Fruit fly (Drosophila melanogaster) whole organism, wandering third instar larva: ENCODE results near the gene PIG-L.

ENCODE experiments used
- Abd-B ChIP-seq: fragments of >200 bp; optimal IDR thresholded peaks from 2 replicates; lab custom pipeline; 2017; ENCODE audit warnings: missing biosample characterization, missing genetic modification characterization
- CG32264 ChIP-seq: fragments of 200-800 bp; sonication (Bioruptor generic); optimal IDR thresholded peaks from 2 replicates; lab custom pipeline; 2016; ENCODE audit warnings: missing biosample characterization, missing genetic modification characterization
- CG9705 ChIP-seq: fragments of 200-800 bp; sonication (Bioruptor generic); optimal IDR thresholded peaks from 2 replicates; lab custom pipeline; 2018; ENCODE audit warnings: missing biosample characterization, mild to moderate bottlenecking, missing genetic modification characterization
- Dif ChIP-seq: fragments of 200-275, 200-300 bp; sonication (Bioruptor generic); optimal IDR thresholded peaks from 2 replicates; lab custom pipeline; 2018; ENCODE audit warnings: missing biosample characterization, missing genetic modification characterization; ENCODE audit not compliant: partially characterized antibody
- GATAd ChIP-seq: sonication (Bioruptor generic); optimal IDR thresholded peaks from 2 replicates; lab custom pipeline; 2016; ENCODE audit warnings: missing biosample characterization, missing genetic modification characterization
- HLH106 ChIP-seq: fragments of 200-800 bp; optimal IDR thresholded peaks from 3 replicates; lab custom pipeline; 2019; ENCODE audit warnings: missing biosample characterization, mild to moderate bottlenecking, missing genetic modification characterization, moderate library complexity
- Hnf4 ChIP-seq: fragments of 200-800 bp; sonication (Bioruptor generic); optimal IDR thresholded peaks from 2 replicates; lab custom pipeline; 2016; ENCODE audit warnings: missing biosample characterization, mild to moderate bottlenecking, missing genetic modification characterization
- Hr78 ChIP-seq: fragments of >200 bp; optimal IDR thresholded peaks from 2 replicates; lab custom pipeline; 2017; ENCODE audit warnings: missing biosample characterization, missing genetic modification characterization
- Mio ChIP-seq: sonication (Bioruptor generic); optimal IDR thresholded peaks from 2 replicates; lab custom pipeline; 2016; ENCODE audit warnings: missing biosample characterization, missing genetic modification characterization
- Myc ChIP-seq: fragments of >200 bp; optimal IDR thresholded peaks from 2 replicates; lab custom pipeline; 2017
- N ChIP-seq: fragments of >200 bp; optimal IDR thresholded peaks from 2 replicates; lab custom pipeline; 2018; ENCODE audit warnings: missing biosample characterization, missing external identifiers, missing genetic modification characterization
- Rel ChIP-seq, 2 experiments: fragments of 200-800 bp; sonication (Bioruptor generic) in 1 of 2; optimal IDR thresholded peaks; 2 replicates in 1 of 2; 3 replicates in 1 of 2; lab custom pipeline; 2016 to 2019; ENCODE audit warnings: mild to moderate bottlenecking in 2 of 2, missing biosample characterization in 2 of 2, missing genetic modification characterization in 2 of 2, moderate library complexity in 1 of 2
- Sp1 ChIP-seq: fragments of 200-800 bp; sonication (Bioruptor generic); optimal IDR thresholded peaks from 3 replicates; lab custom pipeline; 2019; ENCODE audit warnings: missing biosample characterization, mild to moderate bottlenecking, missing genetic modification characterization, moderate library complexity
- Vsx2 ChIP-seq: fragments of 200-300, 225-300 bp; sonication (Bioruptor generic); optimal IDR thresholded peaks from 2 replicates; lab custom pipeline; 2018; ENCODE audit warnings: missing biosample characterization, missing genetic modification characterization; ENCODE audit not compliant: partially characterized antibody
- br ChIP-seq: fragments of 200-800 bp; sonication (Bioruptor generic); optimal IDR thresholded peaks from 2 replicates; lab custom pipeline; 2016; ENCODE audit warnings: missing biosample characterization, missing genetic modification characterization
- dmrt93B ChIP-seq: fragments of 200-800 bp; sonication (Bioruptor generic); optimal IDR thresholded peaks from 2 replicates; lab custom pipeline; 2018; ENCODE audit warnings: missing biosample characterization, mild to moderate bottlenecking, missing genetic modification characterization
- dsf ChIP-seq: sonication (Bioruptor generic); optimal IDR thresholded peaks from 2 replicates; lab custom pipeline; 2016; ENCODE audit warnings: missing biosample characterization, missing genetic modification characterization, borderline replicate concordance
- ey ChIP-seq: fragments of 200-800 bp; sonication (Bioruptor generic); optimal IDR thresholded peaks from 2 replicates; lab custom pipeline; 2016; ENCODE audit warnings: missing biosample characterization, missing genetic modification characterization
- foxo ChIP-seq, 2 experiments: fragments of 200-800 bp; sonication (Bioruptor generic); optimal IDR thresholded peaks; 2 replicates in 1 of 2; 3 replicates in 1 of 2; lab custom pipeline; 2016 to 2017; ENCODE audit warnings: missing biosample characterization in 2 of 2, missing genetic modification characterization in 2 of 2
- fru ChIP-seq: fragments of 200-800 bp; sonication (Bioruptor generic); optimal IDR thresholded peaks from 3 replicates; lab custom pipeline; 2016; ENCODE audit warnings: missing biosample characterization, mild to moderate bottlenecking, missing genetic modification characterization
- h ChIP-seq: fragments of 200-800 bp; sonication (Bioruptor generic); optimal IDR thresholded peaks from 3 replicates; lab custom pipeline; 2016; ENCODE audit warnings: missing biosample characterization, mild to moderate bottlenecking, missing genetic modification characterization
- jim ChIP-seq: fragments of 175-275, 200-325 bp; sonication (Bioruptor generic); optimal IDR thresholded peaks from 2 replicates; lab custom pipeline; 2016; ENCODE audit warnings: missing biosample characterization, mild to moderate bottlenecking, missing genetic modification characterization
- lola ChIP-seq: fragments of >200 bp; optimal IDR thresholded peaks from 2 replicates; lab custom pipeline; 2017; ENCODE audit warnings: missing biosample characterization, missing genetic modification characterization
- pan ChIP-seq: fragments of >200 bp; optimal IDR thresholded peaks from 2 replicates; lab custom pipeline; 2017
- psq ChIP-seq: fragments of 200-800 bp; sonication (Bioruptor generic); optimal IDR thresholded peaks from 3 replicates; lab custom pipeline; 2017; ENCODE audit warnings: missing biosample characterization, mild to moderate bottlenecking, missing genetic modification characterization, moderate library complexity
- rgr ChIP-seq: fragments of 200-800 bp; sonication (Bioruptor generic); optimal IDR thresholded peaks from 3 replicates; lab custom pipeline; 2016; ENCODE audit warnings: missing biosample characterization, mild to moderate bottlenecking, missing genetic modification characterization
- sage ChIP-seq: fragments of 200-800 bp; sonication (Bioruptor generic); optimal IDR thresholded peaks from 2 replicates; lab custom pipeline; 2016; ENCODE audit warnings: missing biosample characterization, mild to moderate bottlenecking, missing genetic modification characterization
- sv ChIP-seq: fragments of 200-800 bp; sonication (Bioruptor generic); optimal IDR thresholded peaks from 3 replicates; lab custom pipeline; 2016; ENCODE audit warnings: missing biosample characterization, missing genetic modification characterization
- tai ChIP-seq: sonication (Bioruptor generic); optimal IDR thresholded peaks from 2 replicates; lab custom pipeline; 2016; ENCODE audit warnings: missing biosample characterization, missing genetic modification characterization
- usp ChIP-seq: fragments of >200 bp; optimal IDR thresholded peaks from 2 replicates; lab custom pipeline; 2017; ENCODE audit warnings: missing biosample characterization, missing genetic modification characterization

PIG-L gene

DNA sequence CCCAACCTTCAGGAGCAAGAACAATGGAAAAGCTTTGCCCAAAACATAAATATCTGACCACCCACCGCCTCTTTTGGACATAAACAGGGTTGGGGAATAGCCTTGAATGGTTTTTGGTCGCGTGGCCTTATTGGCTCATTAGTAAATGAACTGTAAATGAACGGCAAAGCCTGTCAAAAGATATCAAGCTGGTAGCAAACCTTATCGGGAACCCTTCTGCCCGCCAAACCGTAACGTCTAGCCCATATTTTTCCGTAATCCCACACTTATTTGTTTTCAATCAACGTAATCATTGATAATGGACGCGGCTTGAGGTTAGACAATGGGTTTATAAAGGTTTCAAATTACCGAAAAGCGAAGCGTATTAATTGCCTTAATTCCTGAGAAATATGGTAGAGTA, 35.8 kb downstream of the PIG-L start:
- TF ChIP-seq psq (no peak), Abd-B (GFP tag; lab: Kevin White, UChicago) (no peak), Sp1 (GFP tag; lab: Kevin White, UChicago) (no peak), pan (no peak), h (GFP tag; lab: Kevin White, UChicago) (no peak), fru (no peak), tai (GFP tag; lab: Kevin White, UChicago) (no peak), usp (GFP tag; lab: Kevin White, UChicago) (no peak), N (GFP tag; lab: Kevin White, UChicago) (no peak), sv (GFP tag; lab: Kevin White, UChicago) (no peak), dmrt93B (GFP tag; lab: Kevin White, UChicago) (no peak), CG9705 (GFP tag; lab: Kevin White, UChicago) (no peak), Rel (GFP tag; optimal IDR thresholded peaks at IDR 0.05; lab: Kevin White, UChicago) (no peak), Rel (tag; optimal IDR thresholded peaks at IDR 0.05; lab: Kevin White, UChicago) (no peak), sage (GFP tag; lab: Kevin White, UChicago) (no peak), Vsx2 (GFP tag; lab: Kevin White, UChicago) (no peak), jim (GFP tag; lab: Kevin White, UChicago) (no peak), HLH106 (tag; lab: Kevin White, UChicago) (no peak), lola (GFP tag; lab: Kevin White, UChicago) (no peak)

DNA sequence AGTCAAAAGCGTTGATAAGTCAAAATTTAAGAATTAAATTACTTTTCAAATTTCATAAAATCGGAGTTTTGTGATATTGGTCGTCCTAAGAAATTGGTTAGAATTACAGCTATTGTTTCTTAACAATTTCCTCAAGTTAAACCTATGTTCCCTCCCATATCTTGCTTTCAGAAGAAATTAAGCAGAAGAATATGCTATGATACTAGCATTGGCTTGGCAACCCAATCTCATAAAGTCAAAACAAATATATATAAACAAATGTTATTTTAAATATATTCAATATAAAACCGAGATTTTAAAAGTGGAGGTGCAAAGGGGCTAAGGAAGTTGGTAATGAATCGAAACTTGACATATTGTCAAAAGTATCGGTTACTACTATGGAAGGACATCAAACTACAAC, 48.5 kb downstream of the PIG-L start, which contains the start of gene CG31213:
CG31213 (plus strand) TSS at position 301 of the 400 bp plus-strand sequence.
- TF ChIP-seq pan (no peak), sage (GFP tag; lab: Kevin White, UChicago) (no peak), foxo (GFP tag; optimal IDR thresholded peaks at IDR 0.05; lab: Kevin White, UChicago) (no peak), psq (no peak), Myc (lab: Kevin White, UChicago) (no peak), GATAd (GFP tag; lab: Kevin White, UChicago) (no peak), Sp1 (GFP tag; lab: Kevin White, UChicago) (no peak), fru (no peak), Abd-B (GFP tag; lab: Kevin White, UChicago) (no peak), dsf (GFP tag; lab: Kevin White, UChicago) (no peak), N (GFP tag; lab: Kevin White, UChicago) (no peak), usp (GFP tag; lab: Kevin White, UChicago) (no peak), CG32264 (no peak), Hr78 (no peak), br (GFP tag; lab: Kevin White, UChicago) (no peak), ey (no peak), lola (GFP tag; lab: Kevin White, UChicago) (no peak), CG9705 (GFP tag; lab: Kevin White, UChicago) (no peak), tai (GFP tag; lab: Kevin White, UChicago) (no peak), rgr (no peak)

DNA sequence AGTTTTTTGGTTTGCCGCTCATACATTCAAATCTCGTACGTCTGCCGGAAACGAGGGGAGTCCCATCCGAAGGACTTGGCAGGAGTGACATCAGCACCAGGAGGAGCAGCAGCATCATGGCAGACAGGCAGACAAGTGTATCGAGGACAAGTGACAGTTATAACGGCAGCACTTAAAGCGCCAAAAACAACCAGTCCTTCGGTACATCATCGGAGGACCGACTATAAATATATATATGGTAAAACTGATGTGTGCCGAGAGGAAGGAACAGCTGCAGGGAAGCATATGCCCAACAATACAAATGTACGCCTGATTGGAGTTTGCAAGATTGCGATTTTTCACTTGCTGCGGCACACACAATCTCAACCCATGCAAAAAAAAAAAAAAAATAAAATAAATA, 52.4 kb downstream of the PIG-L start:
- TF ChIP-seq rgr (no peak), br (GFP tag; lab: Kevin White, UChicago) (no peak), lola (GFP tag; lab: Kevin White, UChicago) (no peak), h (GFP tag; lab: Kevin White, UChicago) (no peak), pan (no peak), usp (GFP tag; lab: Kevin White, UChicago) (no peak), Dif (GFP tag; lab: Kevin White, UChicago) (no peak), tai (GFP tag; lab: Kevin White, UChicago) (no peak), Mio (GFP tag; lab: Kevin White, UChicago) (no peak), Hnf4 (GFP tag; lab: Kevin White, UChicago) (no peak)
